Worm (Caenorhabditis elegans) whole organism, L3 larva: ENCODE results near the gene T19D12.5.

Experiments used
- R02D3.7 ChIP-seq: fragments of 150-350 bp; optimal IDR thresholded peaks from 2 replicates; lab custom pipeline; 2014; ENCODE audit warnings: missing biosample characterization, missing genetic modification characterization
- elt-3 ChIP-seq, 3 experiments: fragments of 150-350 bp in 1 of 3; sonication (generic microtip) in 2 of 3; optimal IDR thresholded peaks; 2 replicates in 2 of 3; 4 replicates in 1 of 3; lab custom pipeline; 2014 to 2017; ENCODE audit warnings: missing biosample characterization in 3 of 3, missing genetic modification characterization in 3 of 3
- nhr-11 ChIP-seq: fragments of 150-350 bp; optimal IDR thresholded peaks from 2 replicates; lab custom pipeline; 2014; ENCODE audit warnings: missing biosample characterization, missing genetic modification characterization
- nhr-77 ChIP-seq: fragments of 150-350 bp; optimal IDR thresholded peaks from 2 replicates; lab custom pipeline; 2014; ENCODE audit warnings: missing biosample characterization, missing genetic modification characterization
- pqm-1 ChIP-seq: fragments of 150-350 bp; optimal IDR thresholded peaks from 2 replicates; lab custom pipeline; 2017; ENCODE audit warnings: missing biosample characterization, missing genetic modification characterization, inconsistent platforms
- zag-1 ChIP-seq: fragments of 150-350 bp; optimal IDR thresholded peaks from 2 replicates; lab custom pipeline; 2014; ENCODE audit warnings: missing biosample characterization, missing genetic modification characterization

DNA sequence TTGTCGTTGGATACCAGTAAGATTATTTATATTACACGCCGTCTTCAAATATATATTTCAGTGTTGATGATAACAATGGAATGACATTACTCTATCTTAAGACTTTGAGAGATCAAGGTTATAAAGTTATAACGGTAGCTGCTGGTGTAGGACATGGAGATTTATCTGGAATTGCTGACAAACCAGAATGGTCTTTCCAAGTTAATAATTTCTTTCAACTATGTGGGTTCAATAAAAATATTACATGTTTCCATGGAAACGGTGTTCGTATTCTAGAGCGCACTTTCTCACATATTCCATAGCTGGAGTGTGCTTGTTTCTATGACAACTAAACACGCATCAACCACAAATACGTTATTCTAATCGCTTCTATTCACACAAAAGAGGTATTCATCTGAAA lies 43.7 kb upstream of the T19D12.5 start, which contains the start of gene ift-74:
- TF ChIP-seq nhr-11 (tag; lab: Kevin White, UChicago) (no peak), R02D3.7 (no peak), nhr-77 (tag; lab: Kevin White, UChicago) (no peak), pqm-1 (tag; lab: Kevin White, UChicago) (no peak), elt-3 (tag; optimal IDR thresholded peaks at IDR 0.05; lab: Kevin White, UChicago) (no peak), zag-1 (tag; lab: Kevin White, UChicago) (no peak)
